Worm (Caenorhabditis elegans): Measurements from ENCODE around the gene lgg-3.
A peak's percentile ranks its signal among the peaks of the same experiment; 100 is the strongest.

Gene lgg-3

DNA sequence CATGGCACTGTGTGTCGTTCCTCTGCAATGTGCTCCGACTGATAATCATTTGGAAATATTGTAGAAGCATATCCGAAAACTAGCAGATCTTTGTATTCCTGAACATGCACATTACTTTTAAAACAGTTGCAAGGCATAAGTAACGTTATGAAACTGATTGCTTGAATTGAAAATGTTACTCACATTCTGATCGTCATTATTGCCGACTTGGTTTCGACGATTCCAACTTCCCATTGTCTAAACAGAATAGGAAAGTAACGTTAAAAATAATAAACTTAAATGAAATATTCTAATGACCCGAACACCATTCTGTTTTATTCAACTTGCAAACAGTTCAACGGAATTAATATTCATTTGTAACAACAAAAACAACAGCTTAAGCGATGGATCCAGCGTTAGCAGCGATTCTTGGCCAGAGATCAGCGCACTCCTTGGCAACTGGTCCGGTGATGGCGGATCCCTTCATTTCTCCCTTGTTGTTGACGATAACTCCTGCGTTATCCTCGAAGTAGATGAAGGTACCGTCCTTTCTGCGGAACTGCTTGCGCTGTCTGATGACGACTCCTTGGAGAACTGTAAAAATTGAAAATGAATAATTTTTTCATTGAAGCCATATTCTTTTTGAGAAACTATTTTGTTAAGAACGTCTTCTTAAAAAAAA, 7.5 kb upstream of the lgg-3 start, which contains the start of gene swp-1:
Gene swp-1, minus strand, starts transcription at position 298 of the 661 bp plus-strand sequence.
- TF ChIP-seq ceh-79 (tag; optimal IDR thresholded peaks at IDR 0.05) (no peak), T07F8.4 (tag; optimal IDR thresholded peaks at IDR 0.05) (no peak), zim-3 (tag; optimal IDR thresholded peaks at IDR 0.05) (no peak), aptf-3 (GFP tag; IDR thresholded peaks at IDR 0.05) (no peak), Y53F4B.3 (GFP tag; IDR thresholded peaks at IDR 0.05) (no peak), hrde-1 (tag; optimal IDR thresholded peaks at IDR 0.05; ENCODE audit: borderline replicate concordance) (peak; percentile 12), ceh-91 (GFP tag; IDR thresholded peaks at IDR 0.05) (no peak), pha-4 (tag; optimal IDR thresholded peaks at IDR 0.05) (no peak), somi-1 (GFP tag; optimal IDR thresholded peaks at IDR 0.05) (no peak), ztf-6 (GFP tag; IDR thresholded peaks at IDR 0.05) (no peak), F49E8.2 (tag; optimal IDR thresholded peaks at IDR 0.05; ENCODE audit: insufficient read depth) (peak; percentile 38), fkh-3 (tag; optimal IDR thresholded peaks at IDR 0.05) (no peak), mcd-1 (GFP tag; IDR thresholded peaks at IDR 0.05) (no peak), D2030.7 (GFP tag; IDR thresholded peaks at IDR 0.05) (no peak), rec-8 (tag; optimal IDR thresholded peaks at IDR 0.05) (no peak), bed-2 (GFP tag; IDR thresholded peaks at IDR 0.05) (no peak), hsf-1 (GFP tag; IDR thresholded peaks at IDR 0.05) (peak; percentile 60), nhr-179 (tag; optimal IDR thresholded peaks at IDR 0.05) (no peak), lin-35 (GFP tag; optimal IDR thresholded peaks at IDR 0.05) (peak in 1 of 3 experiments; percentile 10), B0261.1 (tag; optimal IDR thresholded peaks at IDR 0.05) (no peak), attf-3 (GFP tag; conservative IDR thresholded peaks at IDR 0.05) (no peak), dpl-1 (GFP tag; optimal IDR thresholded peaks at IDR 0.05) (no peak), ceh-27 (GFP tag; optimal IDR thresholded peaks at IDR 0.05) (no peak), ztf-25 (GFP tag; IDR thresholded peaks at IDR 0.05) (no peak), ets-4 (GFP tag; optimal IDR thresholded peaks at IDR 0.05) (no peak), nhr-90 (tag; optimal IDR thresholded peaks at IDR 0.05) (no peak), nhr-80 (tag; optimal IDR thresholded peaks at IDR 0.05) (no peak), egrh-3 (GFP tag; IDR thresholded peaks at IDR 0.05) (no peak), tbx-9 (tag; optimal IDR thresholded peaks at IDR 0.05; ENCODE audit: borderline replicate concordance) (no peak), sdz-38 (tag; optimal IDR thresholded peaks at IDR 0.05) (no peak), F57C9.4 (tag; optimal IDR thresholded peaks at IDR 0.05) (no peak), lsl-1 (GFP tag; optimal IDR thresholded peaks at IDR 0.05) (peak; percentile 38), Y56A3A.18 (GFP tag; IDR thresholded peaks at IDR 0.05) (no peak), ztf-22 (GFP tag; optimal IDR thresholded peaks at IDR 0.05) (no peak), C06A6.2 (GFP tag; conservative IDR thresholded peaks at IDR 0.05) (no peak), dpff-1 (tag; optimal IDR thresholded peaks at IDR 0.05) (no peak), Y79H2A.3 (GFP tag; conservative IDR thresholded peaks at IDR 0.05) (no peak), C17E4.6 (GFP tag; IDR thresholded peaks at IDR 0.05) (0 out of 2 replicates have a peak, but pooled peaks have one; percentile 45), madf-6 (GFP tag; IDR thresholded peaks at IDR 0.05) (peak; percentile 78), egl-18 (GFP tag; IDR thresholded peaks at IDR 0.05) (no peak), athp-1 (tag; optimal IDR thresholded peaks at IDR 0.05) (peak; percentile 46), nfya-1 (tag; optimal IDR thresholded peaks at IDR 0.05; ENCODE audit: borderline replicate concordance, insufficient read depth) (no peak), ztf-3 (GFP tag; optimal IDR thresholded peaks at IDR 0.05) (no peak), egl-44 (GFP tag; IDR thresholded peaks at IDR 0.05) (0 out of 2 replicates have a peak, but pooled peaks have one; percentile 24), xnd-1 (tag; optimal IDR thresholded peaks at IDR 0.05) (peak; percentile 34), him-1 (tag; optimal IDR thresholded peaks at IDR 0.05) (no peak), hlh-26 (GFP tag; conservative IDR thresholded peaks at IDR 0.05) (no peak), Y95B8A.8 (GFP tag; IDR thresholded peaks at IDR 0.05) (no peak)

Measured in whole organism, young adult.